Fruit fly (Drosophila melanogaster) whole organism, embryonic: ENCODE measurements around the gene CG9839.

Source experiments
- Abd-B ChIP-seq: fragments of 200-800 bp; sonication (Bioruptor generic); optimal IDR thresholded peaks from 2 replicates; lab custom pipeline; 2018; ENCODE audit warnings: missing biosample characterization, mild to moderate bottlenecking, missing genetic modification characterization, moderate library complexity
- Aef1 ChIP-seq: fragments of 200-800 bp; sonication (Bioruptor generic); IDR thresholded peaks from 3 replicates; pipeline ENCODE4 v1.3.6; 2022; ENCODE audit warnings: missing biosample characterization, missing genetic modification characterization
- Antp ChIP-seq: fragments of 200-800 bp; sonication (Bioruptor generic); optimal IDR thresholded peaks from 3 replicates; lab custom pipeline; 2016; ENCODE audit warnings: missing biosample characterization, missing genetic modification characterization
- CG17186 ChIP-seq: fragments of 200-800 bp; sonication (Bioruptor generic); optimal IDR thresholded peaks from 3 replicates; lab custom pipeline; 2017; ENCODE audit warnings: missing biosample characterization, missing genetic modification reagents, missing genetic modification characterization
- CG17829 ChIP-seq: fragments of 200-800 bp; optimal IDR thresholded peaks from 2 replicates; lab custom pipeline; 2019; ENCODE audit warnings: missing biosample characterization, mild to moderate bottlenecking, missing genetic modification characterization, moderate library complexity
- CG18011 ChIP-seq: fragments of 200-800 bp; sonication (Bioruptor generic); optimal IDR thresholded peaks from 2 replicates; lab custom pipeline; 2017; ENCODE audit warnings: missing biosample characterization, missing genetic modification characterization, mild to moderate bottlenecking, moderate library complexity, missing genotype
- CG18262 ChIP-seq: fragments of 200-800 bp; optimal IDR thresholded peaks from 3 replicates; lab custom pipeline; 2019; ENCODE audit warnings: missing biosample characterization, mild to moderate bottlenecking, missing genetic modification characterization, moderate library complexity
- CG18619 ChIP-seq: fragments of 200-800 bp; sonication (Bioruptor generic); optimal IDR thresholded peaks from 3 replicates; lab custom pipeline; 2017; ENCODE audit warnings: missing biosample characterization, mild to moderate bottlenecking, missing genetic modification characterization
- CG30431 ChIP-seq: fragments of 200-800 bp; sonication (Bioruptor generic); optimal IDR thresholded peaks from 2 replicates; lab custom pipeline; 2017; ENCODE audit warnings: missing biosample characterization, missing genetic modification characterization
- CG3407 ChIP-seq: fragments of 200-800 bp; sonication (Bioruptor generic); optimal IDR thresholded peaks from 2 replicates; lab custom pipeline; 2018; ENCODE audit warnings: missing biosample characterization, mild to moderate bottlenecking, missing genetic modification characterization
- CG3995 ChIP-seq: fragments of 200-800 bp; sonication (Bioruptor generic); optimal IDR thresholded peaks from 3 replicates; lab custom pipeline; 2016; ENCODE audit warnings: missing biosample characterization, missing genetic modification characterization
- CG43689 ChIP-seq: fragments of 200-800 bp; sonication (Bioruptor generic); IDR thresholded peaks from 2 replicates; pipeline ENCODE4 v1.3.6; 2022; ENCODE audit warnings: missing biosample characterization, missing genetic modification characterization
- CG6175 ChIP-seq: fragments of 200-800 bp; sonication (Bioruptor generic); IDR thresholded peaks from 3 replicates; pipeline ENCODE4 v1.3.6; 2022; ENCODE audit warnings: missing biosample characterization, missing genetic modification characterization
- CG7745 ChIP-seq: fragments of 200-800 bp; sonication (Bioruptor generic); optimal IDR thresholded peaks from 2 replicates; lab custom pipeline; 2018; ENCODE audit warnings: missing biosample characterization, mild to moderate bottlenecking, missing genetic modification characterization, moderate library complexity
- CG8388 ChIP-seq: fragments of 200-800 bp; sonication (Bioruptor generic); optimal IDR thresholded peaks from 2 replicates; lab custom pipeline; 2019; ENCODE audit warnings: missing biosample characterization, mild to moderate bottlenecking, missing genetic modification characterization, moderate library complexity
- CG8944 ChIP-seq: fragments of 200-800 bp; sonication (Bioruptor generic); optimal IDR thresholded peaks from 3 replicates; lab custom pipeline; 2016; ENCODE audit warnings: missing biosample characterization, missing genetic modification characterization
- CG9876 ChIP-seq: fragments of 200-800 bp; sonication (Bioruptor generic); optimal IDR thresholded peaks from 2 replicates; lab custom pipeline; 2016; ENCODE audit warnings: missing biosample characterization, missing genetic modification characterization
- CoRest ChIP-seq: fragments of 200-800 bp; sonication (Bioruptor generic); optimal IDR thresholded peaks from 3 replicates; lab custom pipeline; 2018; ENCODE audit warnings: missing biosample characterization, mild to moderate bottlenecking, missing genetic modification characterization, moderate library complexity
- D ChIP-seq, 2 experiments: fragments of 200-800 bp in 1 of 2; fragments of >200 bp in 1 of 2; sonication (Bioruptor generic) in 1 of 2; optimal IDR thresholded peaks; 2 replicates in 1 of 2; 3 replicates in 1 of 2; lab custom pipeline; 2017; ENCODE audit warnings: mild to moderate bottlenecking in 1 of 2, missing biosample characterization in 1 of 2, missing genetic modification characterization in 1 of 2, missing genetic modification reagents in 1 of 2
- Deaf1 ChIP-seq: fragments of 200-800 bp; optimal IDR thresholded peaks from 3 replicates; lab custom pipeline; 2019; ENCODE audit warnings: missing biosample characterization, mild to moderate bottlenecking, missing genetic modification characterization, moderate library complexity
- Jarid2 ChIP-seq: fragments of 200-800 bp; sonication (Bioruptor generic); optimal IDR thresholded peaks from 3 replicates; lab custom pipeline; 2017; ENCODE audit warnings: mild to moderate bottlenecking, missing biosample characterization, missing genetic modification reagents, missing genetic modification characterization
- Kr ChIP-seq: fragments of 200-800 bp; sonication (Bioruptor generic); optimal IDR thresholded peaks from 2 replicates; lab custom pipeline; 2017; ENCODE audit warnings: missing biosample characterization, mild to moderate bottlenecking, missing genetic modification characterization
- Lhr ChIP-seq: fragments of 200-800 bp; sonication (Bioruptor generic); optimal IDR thresholded peaks from 3 replicates; lab custom pipeline; 2017; ENCODE audit warnings: mild to moderate bottlenecking, missing biosample characterization, missing genetic modification reagents, missing genetic modification characterization
- Mad ChIP-seq: fragments of 200-800 bp; sonication (Bioruptor generic); optimal IDR thresholded peaks from 2 replicates; lab custom pipeline; 2016; ENCODE audit warnings: missing biosample characterization, missing genetic modification characterization
- Oli ChIP-seq: fragments of 200-800 bp; sonication (Bioruptor generic); optimal IDR thresholded peaks from 2 replicates; lab custom pipeline; 2018; ENCODE audit warnings: missing biosample characterization, mild to moderate bottlenecking, missing genetic modification characterization, moderate library complexity
- Rx ChIP-seq: fragments of 200-800 bp; sonication (Bioruptor generic); IDR thresholded peaks from 2 replicates; pipeline ENCODE4 v1.3.6; 2022; ENCODE audit warnings: missing biosample characterization, missing genetic modification characterization
- Sox100B ChIP-seq: fragments of 200-800 bp; sonication (Bioruptor generic); optimal IDR thresholded peaks from 3 replicates; lab custom pipeline; 2018; ENCODE audit warnings: missing biosample characterization, mild to moderate bottlenecking, missing genetic modification characterization
- TFAM ChIP-seq: fragments of 200-800 bp; sonication (Bioruptor generic); optimal IDR thresholded peaks from 2 replicates; lab custom pipeline; 2017; ENCODE audit warnings: missing biosample characterization, missing genetic modification characterization, inconsistent platforms
- Trl ChIP-seq, 3 experiments: fragments of >200 bp in 2 of 3; fragments of 200-800 bp in 1 of 3; sonication (Bioruptor generic) in 1 of 3; optimal IDR thresholded peaks; 2 replicates in 1 of 3; 3 replicates in 2 of 3; lab custom pipeline; 2016 to 2017; ENCODE audit warnings: missing biosample characterization in 1 of 3, missing genetic modification characterization in 1 of 3
- Vsx1 ChIP-seq: fragments of 200-800 bp; sonication (Bioruptor generic); optimal IDR thresholded peaks from 2 replicates; lab custom pipeline; 2017; ENCODE audit warnings: missing biosample characterization, mild to moderate bottlenecking, missing genetic modification characterization, missing genetic modification reagents
- YL-1 ChIP-seq: fragments of 200-800 bp; sonication (Bioruptor generic); optimal IDR thresholded peaks from 3 replicates; lab custom pipeline; 2017; ENCODE audit warnings: missing biosample characterization, mild to moderate bottlenecking, missing genetic modification characterization
- ap ChIP-seq: fragments of 200-800 bp; sonication (Bioruptor generic); IDR thresholded peaks from 2 replicates; pipeline ENCODE4 v1.3.6; 2022; ENCODE audit warnings: missing biosample characterization, missing genetic modification characterization
- ase ChIP-seq: fragments of 200-800 bp; sonication (Bioruptor generic); IDR thresholded peaks from 3 replicates; pipeline ENCODE4 v1.3.6; 2022; ENCODE audit warnings: missing biosample characterization, missing genetic modification characterization
- ash1 ChIP-seq: fragments of 200-800 bp; sonication (Bioruptor generic); optimal IDR thresholded peaks from 2 replicates; lab custom pipeline; 2018; ENCODE audit warnings: missing biosample characterization, mild to moderate bottlenecking, missing genetic modification characterization
- ato ChIP-seq: fragments of 200-800 bp; sonication (Bioruptor generic); IDR thresholded peaks from 2 replicates; pipeline ENCODE4 v1.3.6; 2022; ENCODE audit warnings: missing biosample characterization, missing genetic modification characterization; ENCODE audit not compliant: partially characterized antibody
- chinmo ChIP-seq: fragments of 200-800 bp; sonication (Bioruptor generic); IDR thresholded peaks from 4 replicates; pipeline ENCODE4 v1.3.6; 2022; ENCODE audit warnings: missing biosample characterization, missing genetic modification characterization; ENCODE audit not compliant: partially characterized antibody
- corto ChIP-seq: fragments of 200-800 bp; sonication (Bioruptor generic); optimal IDR thresholded peaks from 2 replicates; lab custom pipeline; 2016; ENCODE audit warnings: missing biosample characterization, mild to moderate bottlenecking, missing genetic modification characterization, moderate library complexity
- da ChIP-seq: fragments of 200-800 bp; sonication (Bioruptor generic); optimal IDR thresholded peaks from 2 replicates; lab custom pipeline; 2016; ENCODE audit warnings: missing biosample characterization, missing genetic modification characterization
- danr ChIP-seq: fragments of 200-800 bp; sonication (Bioruptor generic); IDR thresholded peaks from 2 replicates; pipeline ENCODE4 v1.3.6; 2022; ENCODE audit warnings: missing biosample characterization, missing genetic modification characterization
- disco-r ChIP-seq: fragments of 200-800 bp; sonication (Bioruptor generic); optimal IDR thresholded peaks from 2 replicates; lab custom pipeline; 2016; ENCODE audit warnings: missing biosample characterization, missing genetic modification characterization
- emc ChIP-seq: fragments of 200-800 bp; sonication (Bioruptor generic); optimal IDR thresholded peaks from 2 replicates; lab custom pipeline; 2016; ENCODE audit warnings: missing biosample characterization, missing genetic modification characterization
- fd102C ChIP-seq: fragments of 200-800 bp; sonication (Bioruptor generic); optimal IDR thresholded peaks from 2 replicates; lab custom pipeline; 2018; ENCODE audit warnings: missing biosample characterization, mild to moderate bottlenecking, missing genetic modification characterization, moderate library complexity
- fru ChIP-seq: fragments of >200 bp; optimal IDR thresholded peaks from 2 replicates; lab custom pipeline; 2017
- peb ChIP-seq: fragments of 200-800 bp; sonication (Bioruptor generic); IDR thresholded peaks from 2 replicates; pipeline ENCODE4 v1.3.6; 2022; ENCODE audit warnings: missing biosample characterization, missing genetic modification characterization
- sr ChIP-seq: fragments of 200-800 bp; sonication (Bioruptor generic); IDR thresholded peaks from 3 replicates; pipeline ENCODE4 v1.3.6; 2022; ENCODE audit warnings: missing biosample characterization, missing genetic modification characterization
- twi ChIP-seq: fragments of 200-800 bp; optimal IDR thresholded peaks from 2 replicates; lab custom pipeline; 2019; ENCODE audit warnings: missing biosample characterization, mild to moderate bottlenecking, missing genetic modification characterization, moderate library complexity
- wdn ChIP-seq: fragments of 200-800 bp; sonication (Bioruptor generic); IDR thresholded peaks from 2 replicates; pipeline ENCODE4 v1.3.6; 2022; ENCODE audit warnings: missing biosample characterization, missing genetic modification characterization
- zen ChIP-seq: fragments of 200-800 bp; sonication (Bioruptor generic); optimal IDR thresholded peaks from 3 replicates; lab custom pipeline; 2018; ENCODE audit warnings: missing biosample characterization, mild to moderate bottlenecking, missing genetic modification characterization, moderate library complexity

CG9839 gene

dm6 chr3R:8810397-8811184, 5.0 kb upstream of the CG9839 start (continued):
- TF ChIP-seq corto (GFP tag; lab: Kevin White, UChicago) (peak; percentile 10), CG9876 (GFP tag; lab: Kevin White, UChicago) (peak; percentile 56), YL-1 (peak; percentile 93), emc (GFP tag; lab: Kevin White, UChicago) (peak; percentile 25), Oli (tag; lab: Kevin White, UChicago) (no peak), CG18619 (GFP tag; lab: Kevin White, UChicago) (peak; percentile 90), CG18262 (peak; percentile 54), TFAM (GFP tag; lab: Kevin White, UChicago) (peak; percentile 51), da (GFP tag; lab: Kevin White, UChicago) (peak; percentile 74), CG8388 (GFP tag; lab: Kevin White, UChicago) (peak; percentile 65), Trl (optimal IDR thresholded peaks at IDR 0.05; lab: Kevin White, UChicago) (no peak), Trl (GFP tag; optimal IDR thresholded peaks at IDR 0.05; lab: Kevin White, UChicago) (peak; percentile 41), danr (GFP tag; lab: Robert Waterston, UW) (peak; percentile 48; the same call in 1 of the 2 replicates), twi (tag; lab: Kevin White, UChicago) (peak; percentile 80), CG43689 (GFP tag; lab: Robert Waterston, UW) (no peak), zen (tag; lab: Kevin White, UChicago) (peak; percentile 32), CG7745 (tag; lab: Kevin White, UChicago) (peak; percentile 95), CG8944 (peak; percentile 55), disco-r (GFP tag; lab: Kevin White, UChicago) (peak; percentile 80), Antp (GFP tag; lab: Kevin White, UChicago) (no peak), Aef1 (GFP tag; lab: Robert Waterston, UW) (no peak), D (optimal IDR thresholded peaks at IDR 0.05; lab: Kevin White, UChicago) (no peak), D (GFP tag; optimal IDR thresholded peaks at IDR 0.05; lab: Kevin White, UChicago) (peak; percentile 61), CG6175 (GFP tag; lab: Robert Waterston, UW) (0 out of 3 replicates have a peak, but pooled peaks have one; percentile 7), fru (lab: Kevin White, UChicago) (no peak), Deaf1 (tag; lab: Kevin White, UChicago) (peak; percentile 3), peb (GFP tag; lab: Robert Waterston, UW) (peak; percentile 43; the same call in 1 of the 2 replicates), Jarid2 (GFP tag; lab: Kevin White, UChicago) (peak; percentile 74), CG30431 (GFP tag; lab: Kevin White, UChicago) (no peak), ato (GFP tag; lab: Robert Waterston, UW) (no peak), Sox100B (GFP tag; lab: Kevin White, UChicago) (peak; percentile 75), CG18011 (peak; percentile 59), CoRest (tag; lab: Kevin White, UChicago) (peak; percentile 57), fd102C (peak; percentile 86), Kr (GFP tag; lab: Kevin White, UChicago) (peak; percentile 95), Vsx1 (peak; percentile 94), Abd-B (peak; percentile 72), chinmo (peak; percentile 95), Lhr (peak; percentile 81), ap (GFP tag; lab: Robert Waterston, UW) (peak; percentile 27; the same call in 1 of the 2 replicates), wdn (peak; percentile 47; the same call in 1 of the 2 replicates), Rx (peak; percentile 66), CG3407 (GFP tag; lab: Kevin White, UChicago) (peak; percentile 93), ash1 (GFP tag; lab: Kevin White, UChicago) (peak; percentile 99), sr (peak; percentile 79), CG17829 (tag; lab: Kevin White, UChicago) (peak; percentile 13), CG3995 (GFP tag; lab: Kevin White, UChicago) (peak; percentile 29), CG17186 (peak; percentile 67), Mad (GFP tag; lab: Kevin White, UChicago) (peak; percentile 76), ase (GFP tag; lab: Robert Waterston, UW) (peak; percentile 61; the same call in 2 of the 3 replicates)
